Fruit fly (Drosophila melanogaster) whole organism, embryonic: Measurements from ENCODE around the gene Sec15.

Experiments
- Bdp1 ChIP-seq: fragments of 200-800 bp; sonication (Bioruptor generic); optimal IDR thresholded peaks from 3 replicates; lab custom pipeline; 2016; ENCODE audit warnings: missing biosample characterization, missing genetic modification characterization
- CG10979 ChIP-seq: fragments of 200-800 bp; sonication (Bioruptor generic); optimal IDR thresholded peaks from 2 replicates; lab custom pipeline; 2018; ENCODE audit warnings: missing biosample characterization, mild to moderate bottlenecking, missing genetic modification characterization, moderate library complexity
- CG11093 ChIP-seq: fragments of 200-800 bp; sonication (Bioruptor generic); IDR thresholded peaks from 3 replicates; pipeline ENCODE4 v1.3.6; 2022; ENCODE audit warnings: missing biosample characterization, missing genetic modification characterization
- CG11723 ChIP-seq: fragments of 200-800 bp; sonication (Bioruptor generic); optimal IDR thresholded peaks from 2 replicates; lab custom pipeline; 2017; ENCODE audit warnings: missing biosample characterization, mild to moderate bottlenecking, missing genetic modification characterization
- CG13894 ChIP-seq: fragments of 200-800 bp; sonication (Bioruptor generic); optimal IDR thresholded peaks from 3 replicates; lab custom pipeline; 2018; ENCODE audit warnings: missing biosample characterization, mild to moderate bottlenecking, missing genetic modification characterization, moderate library complexity
- CG18262 ChIP-seq: fragments of 200-800 bp; optimal IDR thresholded peaks from 3 replicates; lab custom pipeline; 2019; ENCODE audit warnings: missing biosample characterization, mild to moderate bottlenecking, missing genetic modification characterization, moderate library complexity
- CG18599 ChIP-seq: fragments of 200-800 bp; sonication (Bioruptor generic); optimal IDR thresholded peaks from 3 replicates; lab custom pipeline; 2017; ENCODE audit warnings: missing biosample characterization, missing genetic modification characterization, mild to moderate bottlenecking, moderate library complexity, missing genetic modification reagents
- CG2199 ChIP-seq: fragments of 200-800 bp; sonication (Bioruptor generic); IDR thresholded peaks from 3 replicates; pipeline ENCODE4 v1.3.6; 2022; ENCODE audit warnings: missing biosample characterization, missing genetic modification characterization
- CG2889 ChIP-seq: fragments of 200-800 bp; sonication (Bioruptor generic); IDR thresholded peaks from 3 replicates; pipeline ENCODE4 v1.3.6; 2022; ENCODE audit warnings: missing biosample characterization, missing genetic modification characterization
- CG3163 ChIP-seq: fragments of 200-800 bp; sonication (Bioruptor generic); optimal IDR thresholded peaks from 3 replicates; lab custom pipeline; 2016; ENCODE audit warnings: missing biosample characterization, missing genetic modification characterization
- CG42726 ChIP-seq: fragments of 200-800 bp; sonication (Bioruptor generic); IDR thresholded peaks from 2 replicates; pipeline ENCODE4 v1.3.6; 2022; ENCODE audit warnings: missing biosample characterization, missing genetic modification characterization; ENCODE audit not compliant: partially characterized antibody
- CG5180 ChIP-seq: fragments of 200-800 bp; sonication (Bioruptor generic); optimal IDR thresholded peaks from 3 replicates; lab custom pipeline; 2017; ENCODE audit warnings: missing biosample characterization, missing genetic modification characterization, mild to moderate bottlenecking, moderate library complexity, missing genetic modification reagents
- CG6765 ChIP-seq: fragments of 200-800 bp; sonication (Bioruptor generic); optimal IDR thresholded peaks from 3 replicates; lab custom pipeline; 2017; ENCODE audit warnings: missing biosample characterization, mild to moderate bottlenecking, missing genetic modification characterization
- CG7963 ChIP-seq: fragments of 200-800 bp; sonication (Bioruptor generic); IDR thresholded peaks from 3 replicates; pipeline ENCODE4 v1.3.6; 2022; ENCODE audit warnings: missing biosample characterization, missing genetic modification characterization; ENCODE audit not compliant: partially characterized antibody
- ERR ChIP-seq: fragments of 200-800 bp; sonication (Bioruptor generic); optimal IDR thresholded peaks from 2 replicates; lab custom pipeline; 2016; ENCODE audit warnings: missing biosample characterization, missing genetic modification characterization
- MBD-R2 ChIP-seq: fragments of 200-800 bp; sonication (Bioruptor generic); IDR thresholded peaks from 2 replicates; pipeline ENCODE4 v1.3.6; 2022; ENCODE audit warnings: missing biosample characterization, missing genetic modification characterization
- Mrtf ChIP-seq: fragments of 200-800 bp; sonication (Bioruptor generic); IDR thresholded peaks from 3 replicates; pipeline ENCODE4 v1.3.6; 2022; ENCODE audit warnings: missing biosample characterization, missing genetic modification characterization
- Nf-YA ChIP-seq: fragments of 200-800 bp; sonication (Bioruptor generic); IDR thresholded peaks from 2 replicates; pipeline ENCODE4 v1.3.6; 2022; ENCODE audit warnings: missing biosample characterization, missing genetic modification characterization
- Oli ChIP-seq: fragments of 200-800 bp; sonication (Bioruptor generic); optimal IDR thresholded peaks from 2 replicates; lab custom pipeline; 2018; ENCODE audit warnings: missing biosample characterization, mild to moderate bottlenecking, missing genetic modification characterization, moderate library complexity
- Opbp ChIP-seq: fragments of 200-800 bp; sonication (Bioruptor generic); IDR thresholded peaks from 3 replicates; pipeline ENCODE4 v1.3.6; 2022; ENCODE audit warnings: missing biosample characterization, missing genetic modification characterization; ENCODE audit not compliant: partially characterized antibody
- Sox102F ChIP-seq: fragments of 200-800 bp; sonication (Bioruptor generic); optimal IDR thresholded peaks from 2 replicates; lab custom pipeline; 2018; ENCODE audit warnings: missing biosample characterization, mild to moderate bottlenecking, missing genetic modification characterization, moderate library complexity
- Trl ChIP-seq, 3 experiments: fragments of >200 bp in 2 of 3; fragments of 200-800 bp in 1 of 3; sonication (Bioruptor generic) in 1 of 3; optimal IDR thresholded peaks; 2 replicates in 1 of 3; 3 replicates in 2 of 3; lab custom pipeline; 2016 to 2017; ENCODE audit warnings: missing biosample characterization in 1 of 3, missing genetic modification characterization in 1 of 3
- bsh ChIP-seq, 2 experiments: fragments of 200-800 bp; sonication (Bioruptor generic); optimal IDR thresholded peaks; 2 replicates each; lab custom pipeline; 2017 to 2018; ENCODE audit warnings: mild to moderate bottlenecking in 2 of 2, missing biosample characterization in 2 of 2, missing genetic modification characterization in 2 of 2, moderate library complexity in 1 of 2
- chinmo ChIP-seq: fragments of 200-800 bp; sonication (Bioruptor generic); IDR thresholded peaks from 4 replicates; pipeline ENCODE4 v1.3.6; 2022; ENCODE audit warnings: missing biosample characterization, missing genetic modification characterization; ENCODE audit not compliant: partially characterized antibody
- emc ChIP-seq: fragments of 200-800 bp; sonication (Bioruptor generic); optimal IDR thresholded peaks from 2 replicates; lab custom pipeline; 2016; ENCODE audit warnings: missing biosample characterization, missing genetic modification characterization
- gcm ChIP-seq: fragments of 200-800 bp; sonication (Bioruptor generic); optimal IDR thresholded peaks from 2 replicates; lab custom pipeline; 2019; ENCODE audit warnings: missing biosample characterization, mild to moderate bottlenecking, missing genetic modification characterization, moderate library complexity
- gem ChIP-seq: fragments of 200-800 bp; sonication (Bioruptor generic); optimal IDR thresholded peaks from 2 replicates; lab custom pipeline; 2019; ENCODE audit warnings: missing biosample characterization, mild to moderate bottlenecking, missing genetic modification characterization, moderate library complexity
- gt ChIP-seq: fragments of 200-800 bp; sonication (Bioruptor generic); IDR thresholded peaks from 2 replicates; pipeline ENCODE4 v1.3.6; 2022; ENCODE audit warnings: missing biosample characterization, missing genetic modification characterization
- jing ChIP-seq: fragments of 200-800 bp; sonication (Bioruptor generic); optimal IDR thresholded peaks from 2 replicates; lab custom pipeline; 2018; ENCODE audit warnings: missing biosample characterization, mild to moderate bottlenecking, missing genetic modification characterization
- jumu ChIP-seq: fragments of 200-800 bp; sonication (Bioruptor generic); optimal IDR thresholded peaks from 3 replicates; lab custom pipeline; 2016; ENCODE audit warnings: missing biosample characterization, missing genetic modification characterization
- kni ChIP-seq: fragments of 200-800 bp; sonication (Bioruptor generic); optimal IDR thresholded peaks from 3 replicates; lab custom pipeline; 2017; ENCODE audit warnings: mild to moderate bottlenecking, missing biosample characterization, missing genetic modification reagents, missing genetic modification characterization
- mld ChIP-seq: fragments of 200-800 bp; sonication (Bioruptor generic); IDR thresholded peaks from 3 replicates; pipeline ENCODE4 v1.3.6; 2022; ENCODE audit warnings: missing biosample characterization, missing genetic modification characterization; ENCODE audit not compliant: partially characterized antibody
- otp ChIP-seq: fragments of 200-800 bp; sonication (Bioruptor generic); IDR thresholded peaks from 3 replicates; pipeline ENCODE4, ENCODE4 v1.3.6; 2022; ENCODE audit warnings: missing biosample characterization, missing genetic modification characterization
- p53 ChIP-seq: fragments of 200-800 bp; sonication (Bioruptor generic); optimal IDR thresholded peaks from 2 replicates; lab custom pipeline; 2016; ENCODE audit warnings: missing biosample characterization, missing genetic modification characterization
- pita ChIP-seq: fragments of 200-800 bp; sonication (Bioruptor generic); optimal IDR thresholded peaks from 2 replicates; lab custom pipeline; 2017; ENCODE audit warnings: missing biosample characterization, mild to moderate bottlenecking, missing genetic modification characterization
- pnt ChIP-seq: fragments of 200-800 bp; sonication (Bioruptor generic); optimal IDR thresholded peaks from 3 replicates; lab custom pipeline; 2016; ENCODE audit warnings: missing biosample characterization, missing genetic modification characterization
- prd ChIP-seq, 3 experiments: fragments of >200 bp in 2 of 3; fragments of 200-800 bp in 1 of 3; sonication (Bioruptor generic) in 1 of 3; optimal IDR thresholded peaks in 2 of 3; IDR thresholded peaks in 1 of 3; 2 replicates in 2 of 3; 3 replicates in 1 of 3; pipeline versions ENCODE4 v1.3.6 to Lab custom; 2017 to 2022; ENCODE audit warnings: missing biosample characterization in 1 of 3, missing genetic modification characterization in 1 of 3
- schlank ChIP-seq: fragments of 200-800 bp; sonication (Bioruptor generic); optimal IDR thresholded peaks from 2 replicates; lab custom pipeline; 2018; ENCODE audit warnings: missing biosample characterization, mild to moderate bottlenecking, missing genetic modification characterization
- sens-2 ChIP-seq: fragments of 200-800 bp; sonication (Bioruptor generic); IDR thresholded peaks from 2 replicates; pipeline ENCODE4 v1.3.6; 2022; ENCODE audit warnings: missing biosample characterization, missing genetic modification characterization
- shn ChIP-seq: fragments of 200-800 bp; sonication (Bioruptor generic); optimal IDR thresholded peaks from 3 replicates; lab custom pipeline; 2016; ENCODE audit warnings: missing biosample characterization, missing genetic modification characterization
- slbo ChIP-seq: fragments of 200-800 bp; sonication (Bioruptor generic); IDR thresholded peaks from 2 replicates; pipeline ENCODE4 v1.3.6; 2022; ENCODE audit warnings: missing biosample characterization, missing genetic modification characterization
- sob ChIP-seq: fragments of 200-800 bp; sonication (Bioruptor generic); IDR thresholded peaks from 2 replicates; pipeline ENCODE4 v1.3.6; 2022; ENCODE audit warnings: missing biosample characterization, missing genetic modification characterization
- sqz ChIP-seq: fragments of 200-800 bp; sonication (Bioruptor generic); optimal IDR thresholded peaks from 3 replicates; lab custom pipeline; 2018; ENCODE audit warnings: missing biosample characterization, mild to moderate bottlenecking, missing genetic modification characterization
- ssp ChIP-seq: fragments of 200-800 bp; sonication (Bioruptor generic); IDR thresholded peaks from 2 replicates; pipeline ENCODE4 v1.3.6; 2022; ENCODE audit warnings: missing biosample characterization, missing genetic modification characterization
- stc ChIP-seq: fragments of 200-800 bp; sonication (Bioruptor generic); IDR thresholded peaks from 2 replicates; pipeline ENCODE4 v1.3.6; 2022; ENCODE audit warnings: missing biosample characterization, missing genetic modification characterization
- tll ChIP-seq, 2 experiments: fragments of 200-800 bp in 1 of 2; fragments of >200 bp in 1 of 2; sonication (Bioruptor generic) in 1 of 2; optimal IDR thresholded peaks; 2 replicates each; lab custom pipeline; 2017 to 2019; ENCODE audit warnings: missing biosample characterization in 2 of 2, missing genetic modification characterization in 2 of 2, mild to moderate bottlenecking in 1 of 2, moderate library complexity in 1 of 2
- zf30C ChIP-seq: fragments of 200-800 bp; sonication (Bioruptor generic); optimal IDR thresholded peaks from 3 replicates; lab custom pipeline; 2018; ENCODE audit warnings: missing biosample characterization, mild to moderate bottlenecking, missing genetic modification characterization
- zfh1 ChIP-seq: fragments of 200-800 bp; sonication (Bioruptor generic); IDR thresholded peaks from 3 replicates; pipeline ENCODE4 v1.3.6; 2022; ENCODE audit warnings: missing biosample characterization, missing genetic modification characterization

Gene Sec15

DNA sequence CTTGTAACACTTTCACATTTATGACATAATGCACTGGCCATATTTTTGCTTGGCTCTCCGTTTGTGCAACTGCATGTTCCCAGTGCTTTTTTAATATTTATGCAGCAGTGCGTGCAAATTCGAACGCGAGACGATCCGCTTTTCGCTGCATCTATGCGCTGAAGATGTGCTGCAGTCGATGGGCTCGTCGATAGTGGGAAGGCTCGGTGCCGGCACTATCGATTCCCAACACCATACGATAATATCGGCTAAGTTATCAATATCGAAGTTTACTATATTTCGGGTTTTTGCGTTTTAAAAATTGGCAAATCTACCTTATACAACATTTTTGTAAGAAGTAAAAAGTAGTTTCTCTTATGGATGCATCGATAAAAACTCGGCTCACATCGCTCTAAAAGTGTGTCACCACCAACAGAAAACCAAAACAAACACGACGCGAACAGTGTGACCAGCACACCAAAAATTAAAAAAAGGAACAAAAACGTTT, 10.1 kb downstream of the Sec15 start, which contains the start of gene RhoGAP93B (continued):
- TF ChIP-seq Oli (peak; percentile 63), Sox102F (GFP tag; lab: Kevin White, UChicago) (peak; percentile 82), zf30C (no peak), kni (GFP tag; lab: Kevin White, UChicago) (peak; percentile 72), pita (GFP tag; lab: Kevin White, UChicago) (no peak), Mrtf (peak; percentile 85), stc (peak; percentile 87), CG10979 (tag; lab: Kevin White, UChicago) (peak; percentile 71), ERR (GFP tag; lab: Kevin White, UChicago) (peak; percentile 80), tll (GFP tag; optimal IDR thresholded peaks at IDR 0.05; lab: Kevin White, UChicago) (peak in 1 of 2 experiments; percentile 29), gcm (GFP tag; lab: Kevin White, UChicago) (peak; percentile 60), CG11723 (GFP tag; lab: Kevin White, UChicago) (peak; percentile 49), CG11093 (GFP tag; lab: Robert Waterston, UW) (peak; percentile 87), jumu (GFP tag; lab: Kevin White, UChicago) (peak; percentile 92), CG13894 (no peak), chinmo (GFP tag; lab: Robert Waterston, UW) (peak; percentile 100), Nf-YA (peak; percentile 86), otp (peak; percentile 90), CG2889 (GFP tag; lab: Robert Waterston, UW) (peak; percentile 74; the same call in 2 of the 3 replicates), slbo (GFP tag; lab: Robert Waterston, UW) (peak; percentile 93), MBD-R2 (GFP tag; lab: Robert Waterston, UW) (peak; percentile 96), Bdp1 (GFP tag; lab: Kevin White, UChicago) (peak; percentile 86), pnt (GFP tag; lab: Kevin White, UChicago) (peak; percentile 74), CG18262 (peak; percentile 72), sob (GFP tag; lab: Robert Waterston, UW) (peak; percentile 95), gt (GFP tag; lab: Robert Waterston, UW) (peak; percentile 80), CG6765 (GFP tag; lab: Kevin White, UChicago) (peak; percentile 35), Trl (optimal IDR thresholded peaks at IDR 0.05; lab: Kevin White, UChicago) (no peak), Trl (GFP tag; optimal IDR thresholded peaks at IDR 0.05; lab: Kevin White, UChicago) (peak; percentile 86), CG18599 (GFP tag; lab: Kevin White, UChicago) (peak; percentile 89), jing (GFP tag; lab: Kevin White, UChicago) (no peak), CG7963 (GFP tag; lab: Robert Waterston, UW) (peak; percentile 99), mld (GFP tag; lab: Robert Waterston, UW) (peak; percentile 100), ssp (peak; percentile 90), CG2199 (GFP tag; lab: Robert Waterston, UW) (peak; percentile 88; the same call in 2 of the 3 replicates), gem (tag; lab: Kevin White, UChicago) (peak; percentile 80), p53 (GFP tag; lab: Kevin White, UChicago) (peak; percentile 56), CG5180 (GFP tag; lab: Kevin White, UChicago) (no peak), prd (optimal IDR thresholded peaks at IDR 0.05; lab: Kevin White, UChicago) (no peak), prd (GFP tag; IDR thresholded peaks at IDR 0.05; lab: Robert Waterston, UW) (peak; percentile 96), shn (GFP tag; lab: Kevin White, UChicago) (peak; percentile 93), emc (peak; percentile 84), bsh (GFP tag; optimal IDR thresholded peaks at IDR 0.05; lab: Kevin White, UChicago) (peak in 1 of 2 experiments; percentile 78), zfh1 (GFP tag; lab: Robert Waterston, UW) (peak; percentile 85), CG42726 (GFP tag; lab: Robert Waterston, UW) (peak; percentile 100), sqz (GFP tag; lab: Kevin White, UChicago) (no peak), schlank (no peak), CG3163 (GFP tag; lab: Kevin White, UChicago) (peak; percentile 77), Opbp (GFP tag; lab: Robert Waterston, UW) (peak; percentile 99), sens-2 (GFP tag; lab: Robert Waterston, UW) (peak; percentile 92)
